Fruit fly (Drosophila melanogaster) whole organism, embryonic: ENCODE results near the gene Dad1.
A peak's percentile ranks its signal among the peaks of the same experiment; 100 is the strongest.

Experiments
- Atf6 ChIP-seq: fragments of 200-800 bp; sonication (Bioruptor generic); IDR thresholded peaks from 2 replicates; pipeline ENCODE4 v1.3.6; 2022; ENCODE audit warnings: missing biosample characterization, missing genetic modification characterization
- CG10209 ChIP-seq: fragments of 200-800 bp; sonication (Bioruptor generic); optimal IDR thresholded peaks from 3 replicates; lab custom pipeline; 2017; ENCODE audit warnings: missing biosample characterization, mild to moderate bottlenecking, missing genetic modification characterization, missing genetic modification reagents
- CG10543 ChIP-seq: fragments of 200-800 bp; sonication (Bioruptor generic); optimal IDR thresholded peaks from 3 replicates; lab custom pipeline; 2017; ENCODE audit warnings: missing biosample characterization, mild to moderate bottlenecking, missing genetic modification characterization, moderate library complexity
- CG11093 ChIP-seq: fragments of 200-800 bp; sonication (Bioruptor generic); IDR thresholded peaks from 3 replicates; pipeline ENCODE4 v1.3.6; 2022; ENCODE audit warnings: missing biosample characterization, missing genetic modification characterization
- CG11696 ChIP-seq: fragments of 200-800 bp; sonication (Bioruptor generic); IDR thresholded peaks from 2 replicates; pipeline ENCODE4 v1.3.6; 2022; ENCODE audit warnings: missing biosample characterization, missing genetic modification characterization
- CG12942 ChIP-seq: fragments of 200-800 bp; sonication (Bioruptor generic); optimal IDR thresholded peaks from 3 replicates; lab custom pipeline; 2016; ENCODE audit warnings: missing biosample characterization, missing genetic modification characterization
- CG17829 ChIP-seq: fragments of 200-800 bp; optimal IDR thresholded peaks from 2 replicates; lab custom pipeline; 2019; ENCODE audit warnings: missing biosample characterization, mild to moderate bottlenecking, missing genetic modification characterization, moderate library complexity
- CG1832 ChIP-seq: fragments of 200-800 bp; sonication (Bioruptor generic); optimal IDR thresholded peaks from 2 replicates; lab custom pipeline; 2017; ENCODE audit warnings: missing biosample characterization, mild to moderate bottlenecking, missing genetic modification characterization, inconsistent platforms
- CG34376 ChIP-seq: fragments of 200-800 bp; sonication (Bioruptor generic); optimal IDR thresholded peaks from 2 replicates; lab custom pipeline; 2018; ENCODE audit warnings: missing biosample characterization, mild to moderate bottlenecking, missing genetic modification characterization
- CG4328 ChIP-seq: fragments of 200-800 bp; sonication (Bioruptor generic); optimal IDR thresholded peaks from 3 replicates; lab custom pipeline; 2017; ENCODE audit warnings: missing biosample characterization, missing genetic modification reagents, missing genetic modification characterization
- CG4854 ChIP-seq: fragments of 200-800 bp; sonication (Bioruptor generic); optimal IDR thresholded peaks from 2 replicates; lab custom pipeline; 2016; ENCODE audit warnings: missing biosample characterization, missing genetic modification characterization, inconsistent platforms
- CG5245 ChIP-seq: fragments of 200-800 bp; sonication (Bioruptor generic); optimal IDR thresholded peaks from 3 replicates; lab custom pipeline; 2016; ENCODE audit warnings: missing biosample characterization, missing genetic modification characterization
- CG6765 ChIP-seq: fragments of 200-800 bp; sonication (Bioruptor generic); optimal IDR thresholded peaks from 3 replicates; lab custom pipeline; 2017; ENCODE audit warnings: missing biosample characterization, mild to moderate bottlenecking, missing genetic modification characterization
- CG7745 ChIP-seq: fragments of 200-800 bp; sonication (Bioruptor generic); optimal IDR thresholded peaks from 2 replicates; lab custom pipeline; 2018; ENCODE audit warnings: missing biosample characterization, mild to moderate bottlenecking, missing genetic modification characterization, moderate library complexity
- CG7839 ChIP-seq: fragments of 200-800 bp; sonication (Bioruptor generic); optimal IDR thresholded peaks from 3 replicates; lab custom pipeline; 2018; ENCODE audit warnings: missing biosample characterization, mild to moderate bottlenecking, missing genetic modification characterization, moderate library complexity
- CG8388 ChIP-seq: fragments of 200-800 bp; sonication (Bioruptor generic); optimal IDR thresholded peaks from 2 replicates; lab custom pipeline; 2019; ENCODE audit warnings: missing biosample characterization, mild to moderate bottlenecking, missing genetic modification characterization, moderate library complexity
- CG9609 ChIP-seq: fragments of 200-800 bp; sonication (Bioruptor generic); optimal IDR thresholded peaks from 3 replicates; lab custom pipeline; 2016; ENCODE audit warnings: missing biosample characterization, missing genetic modification characterization
- CTCF ChIP-seq: fragments of 200-800 bp; sonication (Bioruptor generic); optimal IDR thresholded peaks from 2 replicates; lab custom pipeline; 2017; ENCODE audit warnings: missing biosample characterization, mild to moderate bottlenecking, missing genetic modification characterization, moderate library complexity
- D19A ChIP-seq: fragments of 200-800 bp; optimal IDR thresholded peaks from 3 replicates; lab custom pipeline; 2019; ENCODE audit warnings: missing biosample characterization, mild to moderate bottlenecking, missing genetic modification characterization, moderate library complexity
- Drgx ChIP-seq: fragments of 200-800 bp; sonication (Bioruptor generic); IDR thresholded peaks from 2 replicates; pipeline ENCODE4 v1.3.6; 2022; ENCODE audit warnings: missing biosample characterization, missing genetic modification characterization
- HmgZ ChIP-seq: fragments of 200-800 bp; sonication (Bioruptor generic); optimal IDR thresholded peaks from 2 replicates; lab custom pipeline; 2018; ENCODE audit warnings: missing biosample characterization, mild to moderate bottlenecking, missing genetic modification characterization
- Kr ChIP-seq: fragments of 200-800 bp; sonication (Bioruptor generic); optimal IDR thresholded peaks from 2 replicates; lab custom pipeline; 2017; ENCODE audit warnings: missing biosample characterization, mild to moderate bottlenecking, missing genetic modification characterization
- Meics ChIP-seq: fragments of 200-800 bp; sonication (Bioruptor generic); optimal IDR thresholded peaks from 2 replicates; lab custom pipeline; 2017; ENCODE audit warnings: missing biosample characterization, mild to moderate bottlenecking, missing genetic modification characterization
- NC2α ChIP-seq: fragments of 200-800 bp; sonication (Bioruptor generic); optimal IDR thresholded peaks from 2 replicates; lab custom pipeline; 2016; ENCODE audit warnings: missing biosample characterization, missing genetic modification characterization
- NFAT ChIP-seq: fragments of 200-800 bp; sonication (Bioruptor generic); IDR thresholded peaks from 2 replicates; pipeline ENCODE4 v1.3.6; 2022; ENCODE audit warnings: missing biosample characterization, missing genetic modification characterization
- NfI ChIP-seq: fragments of 200-800 bp; sonication (Bioruptor generic); optimal IDR thresholded peaks from 3 replicates; lab custom pipeline; 2018; ENCODE audit warnings: missing biosample characterization, mild to moderate bottlenecking, missing genetic modification characterization, moderate library complexity
- Opbp ChIP-seq: fragments of 200-800 bp; sonication (Bioruptor generic); IDR thresholded peaks from 3 replicates; pipeline ENCODE4 v1.3.6; 2022; ENCODE audit warnings: missing biosample characterization, missing genetic modification characterization; ENCODE audit not compliant: partially characterized antibody
- Scr ChIP-seq: fragments of 200-800 bp; sonication (Bioruptor generic); IDR thresholded peaks from 2 replicates; pipeline ENCODE4 v1.3.6; 2022; ENCODE audit warnings: missing biosample characterization, missing genetic modification characterization; ENCODE audit not compliant: partially characterized antibody
- abd-A ChIP-seq: fragments of 200-800 bp; sonication (Bioruptor generic); optimal IDR thresholded peaks from 3 replicates; lab custom pipeline; 2019; ENCODE audit warnings: missing biosample characterization, mild to moderate bottlenecking, missing genetic modification characterization, moderate library complexity
- bab2 ChIP-seq: fragments of 200-800 bp; sonication (Bioruptor generic); optimal IDR thresholded peaks from 2 replicates; lab custom pipeline; 2016; ENCODE audit warnings: missing biosample characterization, missing genetic modification characterization
- cg ChIP-seq: fragments of 200-800 bp; sonication (Bioruptor generic); optimal IDR thresholded peaks from 3 replicates; lab custom pipeline; 2019; ENCODE audit warnings: missing biosample characterization, mild to moderate bottlenecking, missing genetic modification characterization, moderate library complexity
- chn ChIP-seq: fragments of 200-800 bp; sonication (Bioruptor generic); optimal IDR thresholded peaks from 2 replicates; lab custom pipeline; 2016; ENCODE audit warnings: missing biosample characterization, missing genetic modification characterization
- ci ChIP-seq: fragments of 200-800 bp; sonication (Bioruptor generic); IDR thresholded peaks from 3 replicates; pipeline ENCODE4 v1.3.6; 2022; ENCODE audit warnings: missing biosample characterization, missing genetic modification characterization
- disco-r ChIP-seq: fragments of 200-800 bp; sonication (Bioruptor generic); optimal IDR thresholded peaks from 2 replicates; lab custom pipeline; 2016; ENCODE audit warnings: missing biosample characterization, missing genetic modification characterization
- dysf ChIP-seq: fragments of 200-800 bp; sonication (Bioruptor generic); IDR thresholded peaks from 3 replicates; pipeline ENCODE4 v1.3.6; 2022; ENCODE audit warnings: missing biosample characterization, missing genetic modification characterization
- grn ChIP-seq: fragments of 200-800 bp; sonication (Bioruptor generic); optimal IDR thresholded peaks from 3 replicates; lab custom pipeline; 2017; ENCODE audit warnings: missing biosample characterization, missing genetic modification characterization
- gro ChIP-seq: fragments of 200-800 bp; sonication (Bioruptor generic); optimal IDR thresholded peaks from 2 replicates; lab custom pipeline; 2016; ENCODE audit warnings: missing biosample characterization, missing genetic modification characterization
- her ChIP-seq: fragments of 200-800 bp; sonication (Bioruptor generic); optimal IDR thresholded peaks from 2 replicates; lab custom pipeline; 2016; ENCODE audit warnings: missing biosample characterization, missing genetic modification characterization
- jigr1 ChIP-seq: fragments of 200-800 bp; sonication (Bioruptor generic); IDR thresholded peaks from 3 replicates; pipeline ENCODE4 v1.3.6; 2022; ENCODE audit warnings: missing biosample characterization, missing genetic modification characterization
- klu ChIP-seq: fragments of 200-800 bp; sonication (Bioruptor generic); IDR thresholded peaks from 2 replicates; pipeline ENCODE4 v1.3.6; 2022; ENCODE audit warnings: missing biosample characterization, missing genetic modification characterization
- maf-S ChIP-seq: fragments of 200-800 bp; sonication (Bioruptor generic); optimal IDR thresholded peaks from 2 replicates; lab custom pipeline; 2016; ENCODE audit warnings: missing biosample characterization, missing genetic modification characterization
- odd ChIP-seq: fragments of 200-800 bp; sonication (Bioruptor generic); optimal IDR thresholded peaks from 2 replicates; lab custom pipeline; 2017; ENCODE audit warnings: missing biosample characterization, mild to moderate bottlenecking, missing genetic modification characterization
- pfk ChIP-seq: fragments of 200-800 bp; sonication (Bioruptor generic); optimal IDR thresholded peaks from 2 replicates; lab custom pipeline; 2018; ENCODE audit warnings: missing biosample characterization, mild to moderate bottlenecking, missing genetic modification characterization, moderate library complexity
- pzg ChIP-seq: fragments of 200-800 bp; sonication (Bioruptor generic); optimal IDR thresholded peaks from 3 replicates; lab custom pipeline; 2018; ENCODE audit warnings: missing biosample characterization, mild to moderate bottlenecking, missing genetic modification characterization, moderate library complexity
- sr ChIP-seq: fragments of 200-800 bp; sonication (Bioruptor generic); IDR thresholded peaks from 3 replicates; pipeline ENCODE4 v1.3.6; 2022; ENCODE audit warnings: missing biosample characterization, missing genetic modification characterization
- tap ChIP-seq: fragments of 200-800 bp; optimal IDR thresholded peaks from 3 replicates; lab custom pipeline; 2019; ENCODE audit warnings: missing biosample characterization, mild to moderate bottlenecking, missing genetic modification characterization, moderate library complexity
- trem ChIP-seq: fragments of 200-800 bp; optimal IDR thresholded peaks from 3 replicates; lab custom pipeline; 2019; ENCODE audit warnings: missing biosample characterization, mild to moderate bottlenecking, missing genetic modification characterization, moderate library complexity
- twi ChIP-seq: fragments of 200-800 bp; optimal IDR thresholded peaks from 2 replicates; lab custom pipeline; 2019; ENCODE audit warnings: missing biosample characterization, mild to moderate bottlenecking, missing genetic modification characterization, moderate library complexity
- wdn ChIP-seq: fragments of 200-800 bp; sonication (Bioruptor generic); IDR thresholded peaks from 2 replicates; pipeline ENCODE4 v1.3.6; 2022; ENCODE audit warnings: missing biosample characterization, missing genetic modification characterization
- yki ChIP-seq: fragments of >200 bp; optimal IDR thresholded peaks from 3 replicates; lab custom pipeline; 2018
- zfh2 ChIP-seq: fragments of 200-800 bp; sonication (Bioruptor generic); optimal IDR thresholded peaks from 2 replicates; lab custom pipeline; 2016; ENCODE audit warnings: missing biosample characterization, missing genetic modification characterization

Dad1 gene

DNA sequence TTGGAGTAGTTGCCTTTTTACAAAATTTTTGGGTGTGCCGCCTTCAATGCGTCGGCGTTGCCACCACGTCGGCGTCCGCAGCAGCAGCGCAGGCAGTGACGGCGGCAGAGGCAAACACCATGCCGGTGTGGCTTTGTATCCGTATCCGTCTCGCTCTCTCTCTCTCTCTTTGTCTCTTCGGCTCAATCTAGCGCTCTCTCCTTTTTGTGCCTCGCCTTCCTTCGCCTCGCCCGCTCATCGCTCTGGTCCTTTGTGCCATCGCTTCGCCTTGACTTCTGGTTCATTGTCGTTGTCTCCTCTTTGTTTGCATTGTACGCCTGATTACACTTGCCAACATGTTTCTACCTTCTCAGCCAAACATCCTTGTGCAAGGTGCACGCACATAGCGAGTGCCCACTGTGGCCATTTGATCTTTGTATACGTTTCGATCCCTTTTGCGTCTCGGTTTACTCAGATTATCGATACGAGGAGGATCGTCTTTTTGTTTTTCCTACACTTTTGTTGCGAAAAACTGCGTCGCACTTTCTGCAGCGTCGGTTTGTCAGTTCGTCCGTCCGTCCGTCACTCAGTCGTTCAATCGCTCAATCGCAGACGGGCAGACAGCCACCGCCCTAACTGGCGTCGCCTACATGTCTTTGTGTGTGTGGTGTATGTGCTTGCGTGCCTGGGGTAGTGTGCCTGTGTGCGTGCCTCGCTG, 32.6 kb upstream of the Dad1 start (continued):
- TF ChIP-seq Kr (GFP tag; lab: Kevin White, UChicago) (no peak), klu (GFP tag; lab: Robert Waterston, UW) (no peak), D19A (tag; lab: Kevin White, UChicago) (no peak), sr (GFP tag; lab: Robert Waterston, UW) (no peak), ci (peak; percentile 29; the same call in 1 of the 3 replicates), CG4328 (GFP tag; lab: Kevin White, UChicago) (no peak), CG7839 (no peak), chn (GFP tag; lab: Kevin White, UChicago) (peak; percentile 42), disco-r (GFP tag; lab: Kevin White, UChicago) (no peak), CG10543 (GFP tag; lab: Kevin White, UChicago) (peak; percentile 26), dysf (GFP tag; lab: Robert Waterston, UW) (0 out of 3 replicates have a peak, but pooled peaks have one; percentile 30), CG17829 (tag; lab: Kevin White, UChicago) (no peak), CG12942 (GFP tag; lab: Kevin White, UChicago) (no peak), tap (no peak), wdn (GFP tag; lab: Robert Waterston, UW) (no peak), twi (tag; lab: Kevin White, UChicago) (peak; percentile 7), NFAT (GFP tag; lab: Robert Waterston, UW) (0 out of 2 replicates have a peak, but pooled peaks have one; percentile 11), CG5245 (GFP tag; lab: Kevin White, UChicago) (peak; percentile 36), jigr1 (GFP tag; lab: Robert Waterston, UW) (no peak), Drgx (GFP tag; lab: Robert Waterston, UW) (no peak; the same call in 1 of the 2 replicates), CTCF (GFP tag; lab: Kevin White, UChicago) (no peak), CG10209 (GFP tag; lab: Kevin White, UChicago) (peak; percentile 51), grn (GFP tag; lab: Kevin White, UChicago) (no peak), CG34376 (GFP tag; lab: Kevin White, UChicago) (no peak), CG9609 (GFP tag; lab: Kevin White, UChicago) (peak; percentile 25), abd-A (no peak), NC2α (no peak), zfh2 (GFP tag; lab: Kevin White, UChicago) (peak; percentile 2), her (GFP tag; lab: Kevin White, UChicago) (peak; percentile 51), Opbp (GFP tag; lab: Robert Waterston, UW) (peak; percentile 11; the same call in 1 of the 3 replicates), CG1832 (GFP tag; lab: Kevin White, UChicago) (peak; percentile 82), Atf6 (peak; percentile 58; the same call in 1 of the 2 replicates), cg (GFP tag; lab: Kevin White, UChicago) (peak; percentile 68), bab2 (peak; percentile 6), trem (peak; percentile 20), yki (lab: Kevin White, UChicago) (peak; percentile 1), CG6765 (GFP tag; lab: Kevin White, UChicago) (no peak), odd (GFP tag; lab: Kevin White, UChicago) (no peak), maf-S (GFP tag; lab: Kevin White, UChicago) (no peak), CG11093 (GFP tag; lab: Robert Waterston, UW) (no peak), NfI (no peak), HmgZ (no peak), CG11696 (no peak), Scr (no peak), pfk (GFP tag; lab: Kevin White, UChicago) (no peak), CG7745 (tag; lab: Kevin White, UChicago) (no peak), CG4854 (GFP tag; lab: Kevin White, UChicago) (no peak), Meics (GFP tag; lab: Kevin White, UChicago) (peak; percentile 36), CG8388 (GFP tag; lab: Kevin White, UChicago) (no peak), pzg (GFP tag; lab: Kevin White, UChicago) (peak; percentile 11), gro (peak; percentile 24)
